Worm (Caenorhabditis elegans) whole organism, L3 larva: ENCODE data around the gene irld-26.

Experiments used
- ZK546.5 ChIP-seq: sonication (generic microtip); optimal IDR thresholded peaks from 2 replicates; lab custom pipeline; 2017; ENCODE audit warnings: missing biosample characterization, missing genetic modification characterization
- aly-2 ChIP-seq: fragments of 150-350 bp; optimal IDR thresholded peaks from 2 replicates; lab custom pipeline; 2014; ENCODE audit warnings: missing biosample characterization, missing genetic modification characterization
- ama-1 ChIP-seq: fragments of 150-350 bp; optimal IDR thresholded peaks from 2 replicates; lab custom pipeline; 2018
- ceh-16 ChIP-seq: sonication (generic microtip); optimal IDR thresholded peaks from 2 replicates; lab custom pipeline; 2017; ENCODE audit warnings: missing biosample characterization, missing genetic modification characterization
- ceh-28 ChIP-seq: fragments of 150-350 bp; optimal IDR thresholded peaks from 2 replicates; lab custom pipeline; 2014; ENCODE audit warnings: missing biosample characterization, missing genetic modification reagents, missing genetic modification characterization
- ceh-82 ChIP-seq: fragments of 150-350 bp; optimal IDR thresholded peaks from 2 replicates; lab custom pipeline; 2014; ENCODE audit warnings: missing biosample characterization, missing genetic modification characterization
- ceh-9 ChIP-seq: sonication (generic microtip); optimal IDR thresholded peaks from 2 replicates; lab custom pipeline; 2018; ENCODE audit warnings: missing biosample characterization, missing genetic modification characterization
- daf-12 ChIP-seq: fragments of 150-350 bp; optimal IDR thresholded peaks from 2 replicates; lab custom pipeline; 2014; ENCODE audit warnings: missing biosample characterization, missing genetic modification reagents, missing genetic modification characterization
- egl-27 ChIP-seq: sonication (generic microtip); optimal IDR thresholded peaks from 4 replicates; lab custom pipeline; 2017; ENCODE audit warnings: missing biosample characterization, missing genetic modification reagents, missing genetic modification characterization
- elt-2 ChIP-seq: sonication (generic microtip); optimal IDR thresholded peaks from 2 replicates; lab custom pipeline; 2016; ENCODE audit warnings: missing genetic modification reagents, mild to moderate bottlenecking, missing genetic modification characterization, missing compliant biosample characterization
- elt-3 ChIP-seq, 3 experiments: fragments of 150-350 bp in 1 of 3; sonication (generic microtip) in 2 of 3; optimal IDR thresholded peaks; 2 replicates in 2 of 3; 4 replicates in 1 of 3; lab custom pipeline; 2014 to 2017; ENCODE audit warnings: missing biosample characterization in 3 of 3, missing genetic modification characterization in 3 of 3
- fkh-10 ChIP-seq: sonication (generic microtip); optimal IDR thresholded peaks from 2 replicates; lab custom pipeline; 2017; ENCODE audit warnings: missing biosample characterization, missing genetic modification reagents, missing genetic modification characterization
- fos-1 ChIP-seq: fragments of 150-350 bp; optimal IDR thresholded peaks from 2 replicates; lab custom pipeline; 2014; ENCODE audit warnings: missing biosample characterization, missing genetic modification characterization
- hmg-11 ChIP-seq: sonication (generic microtip); optimal IDR thresholded peaks from 2 replicates; lab custom pipeline; 2016; ENCODE audit warnings: missing genetic modification characterization, missing compliant biosample characterization
- jun-1 ChIP-seq: fragments of 150-350 bp; optimal IDR thresholded peaks from 2 replicates; lab custom pipeline; 2014; ENCODE audit warnings: missing biosample characterization, missing genetic modification reagents, missing genetic modification characterization
- lin-15B ChIP-seq: fragments of 150-350 bp; optimal IDR thresholded peaks from 2 replicates; lab custom pipeline; 2014; ENCODE audit warnings: missing biosample characterization, missing genetic modification characterization
- lsy-12 ChIP-seq: sonication (generic microtip); optimal IDR thresholded peaks from 2 replicates; lab custom pipeline; 2016; ENCODE audit warnings: mild to moderate bottlenecking, missing genetic modification characterization, missing compliant biosample characterization
- mdl-1 ChIP-seq: fragments of 150-350 bp; optimal IDR thresholded peaks from 2 replicates; lab custom pipeline; 2014; ENCODE audit warnings: missing biosample characterization, missing genetic modification characterization
- mml-1 ChIP-seq: fragments of 150-350 bp; sonication (generic microtip); optimal IDR thresholded peaks from 3 replicates; lab custom pipeline; 2014; ENCODE audit warnings: missing biosample characterization, missing genetic modification characterization
- nhr-11 ChIP-seq: fragments of 150-350 bp; optimal IDR thresholded peaks from 2 replicates; lab custom pipeline; 2014; ENCODE audit warnings: missing biosample characterization, missing genetic modification characterization
- nhr-23 ChIP-seq: fragments of 150-350 bp; optimal IDR thresholded peaks from 2 replicates; lab custom pipeline; 2014; ENCODE audit warnings: missing biosample characterization, missing genetic modification reagents, missing genetic modification characterization
- nhr-237 ChIP-seq: fragments of 150-350 bp; optimal IDR thresholded peaks from 2 replicates; lab custom pipeline; 2014; ENCODE audit warnings: missing biosample characterization, missing genetic modification characterization
- nhr-28 ChIP-seq: fragments of 150-350 bp; optimal IDR thresholded peaks from 2 replicates; lab custom pipeline; 2014; ENCODE audit warnings: missing biosample characterization, missing genetic modification characterization
- nhr-76 ChIP-seq: fragments of 150-350 bp; sonication (generic microtip); optimal IDR thresholded peaks from 5 replicates; lab custom pipeline; 2014; ENCODE audit warnings: missing biosample characterization, missing genetic modification characterization
- skn-1 ChIP-seq: fragments of 150-350 bp; optimal IDR thresholded peaks from 2 replicates; lab custom pipeline; 2014; ENCODE audit warnings: missing biosample characterization, missing genetic modification characterization
- snpc-4 ChIP-seq: fragments of 150-350 bp; optimal IDR thresholded peaks from 2 replicates; lab custom pipeline; 2014; ENCODE audit warnings: missing biosample characterization, missing genetic modification characterization
- tbx-2 ChIP-seq: sonication (generic microtip); optimal IDR thresholded peaks from 2 replicates; lab custom pipeline; 2016; ENCODE audit warnings: mild to moderate bottlenecking, missing genetic modification characterization, missing compliant biosample characterization
- unc-39 ChIP-seq: sonication (generic microtip); optimal IDR thresholded peaks from 4 replicates; lab custom pipeline; 2017; ENCODE audit warnings: missing biosample characterization, missing genetic modification characterization
- unc-62 ChIP-seq: fragments of 150-350 bp; sonication (generic microtip); optimal IDR thresholded peaks from 4 replicates; lab custom pipeline; 2014; ENCODE audit warnings: missing biosample characterization, missing genetic modification reagents, missing genetic modification characterization
- zag-1 ChIP-seq: fragments of 150-350 bp; optimal IDR thresholded peaks from 2 replicates; lab custom pipeline; 2014; ENCODE audit warnings: missing biosample characterization, missing genetic modification characterization
- ztf-11 ChIP-seq: fragments of 150-350 bp; optimal IDR thresholded peaks from 2 replicates; lab custom pipeline; 2014; ENCODE audit warnings: missing biosample characterization, missing genetic modification characterization
- ztf-4 ChIP-seq: fragments of 150-350 bp; optimal IDR thresholded peaks from 2 replicates; lab custom pipeline; 2014; ENCODE audit warnings: missing biosample characterization, missing genetic modification characterization

Gene irld-26

ce11 chrV:16224027-16224426 is 19.0 kb downstream of the irld-26 start, which contains the start of gene stdh-2:
Gene stdh-2, plus strand, starts transcription at chrV:16224327.
- TF ChIP-seq unc-62: no peak
- TF ChIP-seq mdl-1 (tag; lab: Kevin White, UChicago): no peak
- TF ChIP-seq ztf-4: no peak
- no peak for TF ChIP-seq jun-1 (tag; lab: Kevin White, UChicago)
- no peak for TF ChIP-seq daf-12 (tag; lab: Kevin White, UChicago)
- no peak for TF ChIP-seq lsy-12 (tag; lab: Kevin White, UChicago)
- no peak for TF ChIP-seq mml-1 (tag; lab: Kevin White, UChicago)
- no peak for TF ChIP-seq nhr-28 (tag; lab: Kevin White, UChicago)
- TF ChIP-seq ama-1 (lab: Kevin White, UChicago): no peak
- no peak for TF ChIP-seq aly-2 (tag; lab: Kevin White, UChicago)
- TF ChIP-seq lin-15B (tag; lab: Kevin White, UChicago): no peak
- TF ChIP-seq ceh-28 (tag; lab: Kevin White, UChicago): no peak
- TF ChIP-seq tbx-2: no peak
- no peak for TF ChIP-seq nhr-23 (tag; lab: Kevin White, UChicago)
- TF ChIP-seq egl-27 (tag; lab: Kevin White, UChicago): no peak
- no peak for TF ChIP-seq ceh-9 (tag; lab: Kevin White, UChicago)

ce11 chrV:16225524-16226116 is 20.6 kb downstream of the irld-26 start:
- TF ChIP-seq unc-62 (no peak), fos-1 (tag; lab: Kevin White, UChicago) (no peak), ceh-28 (tag; lab: Kevin White, UChicago) (no peak), snpc-4 (tag; lab: Kevin White, UChicago) (peak; percentile 22)

DNA sequence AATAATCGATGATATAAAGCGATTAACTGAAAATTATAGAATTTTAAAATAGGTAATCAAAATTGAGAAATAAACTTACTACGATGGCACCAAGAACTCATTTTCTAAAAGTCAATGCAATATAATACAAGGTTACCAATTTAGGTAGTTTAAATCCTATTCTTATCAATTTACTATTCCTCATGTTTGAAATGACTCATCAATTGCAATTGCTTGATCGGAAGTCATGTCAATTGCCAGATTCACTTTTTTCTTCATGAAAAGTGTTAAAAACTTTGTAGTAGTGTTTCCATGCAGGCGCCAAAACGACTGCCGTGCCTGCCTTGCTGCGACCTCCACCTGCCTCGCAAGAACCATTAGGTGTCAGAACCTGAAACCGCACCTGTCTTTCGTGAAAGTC is 21.6 kb downstream of the irld-26 start, which contains the start of gene F11A5.13:
TSS of gene F11A5.13 (minus strand) at position 101 of the 400 bp plus-strand sequence.
- TF ChIP-seq ZK546.5 (tag; lab: Kevin White, UChicago) (no peak), daf-12 (tag; lab: Kevin White, UChicago) (no peak), nhr-237 (tag; lab: Kevin White, UChicago) (no peak), unc-39 (tag; lab: Kevin White, UChicago) (no peak), ztf-11 (tag; lab: Kevin White, UChicago) (no peak), snpc-4 (tag; lab: Kevin White, UChicago) (no peak), fos-1 (tag; lab: Kevin White, UChicago) (no peak), ztf-4 (no peak)

DNA sequence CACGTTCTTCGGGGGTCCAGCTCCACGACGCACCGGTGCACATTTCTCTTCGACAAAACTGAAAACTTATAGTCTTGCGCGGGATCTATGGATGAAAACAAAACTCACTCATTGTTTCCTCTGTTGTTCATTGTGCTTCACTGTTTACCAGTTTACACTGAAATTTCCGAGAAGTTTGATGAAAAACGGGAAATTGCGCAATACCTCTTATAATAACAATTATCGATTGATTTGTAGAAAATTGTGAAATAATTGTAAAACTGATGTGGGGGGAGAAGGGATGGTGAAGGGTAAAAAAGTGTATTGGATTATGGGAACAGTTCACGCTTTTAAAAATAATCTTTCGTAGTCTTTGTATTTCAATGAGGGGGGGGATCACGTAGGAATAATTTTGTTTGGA is 24.5 kb downstream of the irld-26 start:
- TF ChIP-seq nhr-76 (tag; lab: Kevin White, UChicago) (no peak), tbx-2 (no peak), nhr-23 (tag; lab: Kevin White, UChicago) (no peak), aly-2 (tag; lab: Kevin White, UChicago) (no peak), lin-15B (tag; lab: Kevin White, UChicago) (no peak), ceh-16 (tag; lab: Kevin White, UChicago) (no peak), elt-3 (tag; optimal IDR thresholded peaks at IDR 0.05; lab: Kevin White, UChicago) (no peak), hmg-11 (tag; lab: Kevin White, UChicago) (no peak), snpc-4 (tag; lab: Kevin White, UChicago) (no peak), elt-2 (tag; lab: Kevin White, UChicago) (no peak), ceh-82 (no peak)

ce11 chrV:16229896-16230295 is 24.9 kb downstream of the irld-26 start, which contains the start of the genes F21H7.2 and F21H7.12:
Gene F21H7.2, minus strand, starts transcription at chrV:16229996.
Gene F21H7.12, plus strand, starts transcription at chrV:16230165.
- TF ChIP-seq elt-2 (tag; lab: Kevin White, UChicago) (no peak), fkh-10 (GFP tag; lab: Kevin White, UChicago) (no peak), unc-39 (tag; lab: Kevin White, UChicago) (no peak), zag-1 (no peak), nhr-11 (tag; lab: Kevin White, UChicago) (no peak), skn-1 (tag; lab: Kevin White, UChicago) (no peak), ztf-4 (no peak), jun-1 (tag; lab: Kevin White, UChicago) (no peak)
